Worm (Caenorhabditis elegans) whole organism, L1 larva: ENCODE measurements around the gene ceh-53.

Experiments used
- C16A3.4 ChIP-seq: fragments of 150-350 bp; optimal IDR thresholded peaks from 2 replicates; lab custom pipeline; 2014; ENCODE audit warnings: missing biosample characterization, missing genetic modification characterization
- aha-1 ChIP-seq: fragments of 150-350 bp; optimal IDR thresholded peaks from 2 replicates; lab custom pipeline; 2014; ENCODE audit warnings: missing biosample characterization, missing genetic modification characterization
- aly-2 ChIP-seq: fragments of 150-350 bp; optimal IDR thresholded peaks from 2 replicates; lab custom pipeline; 2014; ENCODE audit warnings: missing biosample characterization, missing genetic modification characterization
- ceh-82 ChIP-seq, 3 experiments: fragments of 150-350 bp in 1 of 3; sonication (generic microtip) in 2 of 3; optimal IDR thresholded peaks; 2 replicates each; lab custom pipeline; 2014 to 2017; ENCODE audit warnings: missing biosample characterization in 3 of 3, missing genetic modification characterization in 3 of 3
- hlh-4 ChIP-seq: sonication (generic microtip); optimal IDR thresholded peaks from 2 replicates; lab custom pipeline; 2016; ENCODE audit warnings: mild to moderate bottlenecking, missing genetic modification characterization, missing compliant biosample characterization
- hpl-2 ChIP-seq: fragments of 150-350 bp; optimal IDR thresholded peaks from 2 replicates; lab custom pipeline; 2014; ENCODE audit warnings: missing biosample characterization, missing genetic modification reagents, missing genetic modification characterization
- jun-1 ChIP-seq: fragments of 150-350 bp; optimal IDR thresholded peaks from 2 replicates; lab custom pipeline; 2014; ENCODE audit warnings: missing biosample characterization, missing genetic modification reagents, missing genetic modification characterization
- nhr-19 ChIP-seq: fragments of 200-800 bp; sonication (Bioruptor generic); conservative IDR thresholded peaks from 2 replicates; pipeline ENCODE4 v1.3.6; 2022; ENCODE audit warnings: missing genetic modification characterization, missing compliant biosample characterization
- nhr-237 ChIP-seq: fragments of 150-350 bp; optimal IDR thresholded peaks from 2 replicates; lab custom pipeline; 2014; ENCODE audit warnings: missing biosample characterization, missing genetic modification characterization
- nhr-28 ChIP-seq: fragments of 150-350 bp; optimal IDR thresholded peaks from 2 replicates; lab custom pipeline; 2014; ENCODE audit warnings: missing biosample characterization, missing genetic modification characterization
- nhr-90 ChIP-seq: sonication (generic microtip); optimal IDR thresholded peaks from 2 replicates; lab custom pipeline; 2016; ENCODE audit warnings: mild to moderate bottlenecking, missing genetic modification characterization, missing compliant biosample characterization; ENCODE audit not compliant: poor library complexity
- rnt-1 ChIP-seq: sonication (generic microtip); optimal IDR thresholded peaks from 2 replicates; lab custom pipeline; 2016; ENCODE audit warnings: mild to moderate bottlenecking, missing genetic modification characterization, moderate library complexity, missing compliant biosample characterization
- skn-1 ChIP-seq: fragments of 150-350 bp; optimal IDR thresholded peaks from 2 replicates; lab custom pipeline; 2014; ENCODE audit warnings: missing biosample characterization, missing genetic modification characterization
- sptf-1 ChIP-seq: fragments of 150-350 bp; optimal IDR thresholded peaks from 2 replicates; lab custom pipeline; 2014; ENCODE audit warnings: missing biosample characterization, missing genetic modification characterization
- tlp-1 ChIP-seq: fragments of 150-350 bp; optimal IDR thresholded peaks from 2 replicates; lab custom pipeline; 2014; ENCODE audit warnings: missing biosample characterization, missing genetic modification characterization
- xbp-1 ChIP-seq: sonication (generic microtip); optimal IDR thresholded peaks from 2 replicates; lab custom pipeline; 2016; ENCODE audit warnings: missing genetic modification characterization, missing compliant biosample characterization
- zag-1 ChIP-seq: fragments of 150-350 bp; optimal IDR thresholded peaks from 2 replicates; lab custom pipeline; 2014; ENCODE audit warnings: missing biosample characterization, missing genetic modification characterization

Gene ceh-53

DNA sequence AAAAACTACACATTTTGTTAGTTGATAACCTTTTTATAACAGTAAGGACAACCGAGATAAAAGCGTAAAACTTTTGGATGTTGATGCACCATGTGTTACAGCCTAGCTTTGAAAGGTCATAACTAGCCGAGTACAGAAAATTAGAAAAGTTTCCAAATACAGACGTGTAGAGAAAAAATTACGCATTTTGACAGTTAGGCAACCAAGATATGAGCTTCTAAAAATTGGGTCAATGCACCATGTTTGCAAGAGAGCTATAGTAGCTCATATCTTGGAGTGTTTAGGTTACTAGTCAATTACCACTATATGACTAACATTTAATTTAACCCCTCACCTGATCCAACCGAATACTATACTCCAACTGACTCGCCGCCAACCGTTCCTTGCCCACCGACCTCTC is 54.9 kb downstream of the ceh-53 start:
- TF ChIP-seq nhr-90 (tag; lab: Kevin White, UChicago) (no peak), rnt-1 (no peak), nhr-237 (no peak), C16A3.4 (tag; lab: Kevin White, UChicago) (no peak), nhr-19 (no peak), zag-1 (no peak), xbp-1 (tag; lab: Kevin White, UChicago) (no peak), sptf-1 (tag; lab: Kevin White, UChicago) (no peak), aly-2 (tag; lab: Kevin White, UChicago) (no peak), hpl-2 (GFP tag; lab: Kevin White, UChicago) (no peak), nhr-28 (tag; lab: Kevin White, UChicago) (no peak), skn-1 (no peak), jun-1 (tag; lab: Kevin White, UChicago) (no peak), ceh-82 (tag; optimal IDR thresholded peaks at IDR 0.05; lab: Kevin White, UChicago) (no peak), aha-1 (tag; lab: Kevin White, UChicago) (no peak), tlp-1 (tag; lab: Kevin White, UChicago) (no peak), hlh-4 (no peak)
